Worm (Caenorhabditis elegans) whole organism, L1 larva: Measurements from ENCODE around the gene str-4.

Experiments
- efl-1 ChIP-seq, 4 experiments: fragments of 150-350 bp; optimal IDR thresholded peaks in 3 of 4; peaks in 1 of 4; 1 replicate in 1 of 4; 2 replicates in 3 of 4; lab custom pipeline; 2014; ENCODE audit warnings: missing biosample characterization in 2 of 4, missing genetic modification characterization in 2 of 4, missing genetic modification reagents in 2 of 4
- nhr-76 ChIP-seq: sonication (generic microtip); optimal IDR thresholded peaks from 2 replicates; lab custom pipeline; 2017; ENCODE audit warnings: missing biosample characterization, missing genetic modification characterization
- sox-4 ChIP-seq: sonication (generic microtip); optimal IDR thresholded peaks from 2 replicates; lab custom pipeline; 2016; ENCODE audit warnings: missing genetic modification characterization, missing compliant biosample characterization
- unc-62 ChIP-seq: fragments of 150-350 bp; optimal IDR thresholded peaks from 2 replicates; lab custom pipeline; 2014; ENCODE audit warnings: missing biosample characterization, missing genetic modification reagents, missing genetic modification characterization
- zag-1 ChIP-seq: fragments of 150-350 bp; optimal IDR thresholded peaks from 2 replicates; lab custom pipeline; 2014; ENCODE audit warnings: missing biosample characterization, missing genetic modification characterization
- ztf-11 ChIP-seq, 2 experiments: sonication (generic microtip); optimal IDR thresholded peaks; 2 replicates each; lab custom pipeline; 2016 to 2017; ENCODE audit warnings: missing genetic modification characterization in 2 of 2, missing biosample characterization in 1 of 2, missing compliant biosample characterization in 1 of 2

DNA sequence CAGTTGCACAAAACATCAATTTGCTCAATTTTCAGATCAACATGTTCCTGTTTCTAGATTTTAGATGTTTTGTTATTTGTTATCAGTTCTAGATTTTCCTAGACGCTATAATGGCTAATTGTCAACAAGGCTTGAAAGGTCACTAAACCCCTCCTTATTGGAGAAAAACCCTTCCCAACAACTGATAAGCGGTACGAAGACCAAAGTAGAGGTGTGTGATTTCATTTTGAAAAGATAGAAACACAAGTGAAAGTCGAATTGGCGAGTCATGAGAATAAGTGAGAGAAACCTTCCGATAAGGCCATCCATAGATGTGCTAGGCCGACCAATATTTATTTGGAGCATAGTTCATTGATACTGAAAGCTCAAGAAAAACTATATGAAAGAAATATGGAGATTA is 34.1 kb upstream of the str-4 start:
- TF ChIP-seq ztf-11 (tag; optimal IDR thresholded peaks at IDR 0.05; lab: Kevin White, UChicago), result no peak
- TF ChIP-seq sox-4 (tag; lab: Kevin White, UChicago), result no peak
- TF ChIP-seq unc-62 (GFP tag; lab: Kevin White, UChicago), result no peak
- TF ChIP-seq nhr-76 (tag; lab: Kevin White, UChicago), result no peak
- TF ChIP-seq efl-1 (optimal IDR thresholded peaks at IDR 0.05; lab: Kevin White, UChicago), result no peak
- peak in 1 of 2 experiments; percentile 83 for TF ChIP-seq efl-1 (GFP tag; optimal IDR thresholded peaks at IDR 0.05 in 1 of 2; lab: Kevin White, UChicago)
- no peak for TF ChIP-seq zag-1
